Fruit fly (Drosophila melanogaster) whole organism, embryonic: ENCODE data around the gene Hip14.

Source experiments
- Asciz ChIP-seq: fragments of 200-800 bp; sonication (Bioruptor generic); optimal IDR thresholded peaks from 2 replicates; lab custom pipeline; 2017; ENCODE audit warnings: missing biosample characterization, mild to moderate bottlenecking, missing genetic modification characterization, missing genetic modification reagents
- Atf-2 ChIP-seq: fragments of 200-800 bp; sonication (Bioruptor generic); optimal IDR thresholded peaks from 2 replicates; lab custom pipeline; 2016; ENCODE audit warnings: missing biosample characterization, missing genetic modification characterization
- CG10543 ChIP-seq: fragments of 200-800 bp; sonication (Bioruptor generic); optimal IDR thresholded peaks from 3 replicates; lab custom pipeline; 2017; ENCODE audit warnings: missing biosample characterization, mild to moderate bottlenecking, missing genetic modification characterization, moderate library complexity
- CG12299 ChIP-seq: fragments of 200-800 bp; sonication (Bioruptor generic); optimal IDR thresholded peaks from 2 replicates; lab custom pipeline; 2018; ENCODE audit warnings: missing biosample characterization, mild to moderate bottlenecking, missing genetic modification characterization
- CG1233 ChIP-seq: fragments of 200-800 bp; sonication (Bioruptor generic); optimal IDR thresholded peaks from 4 replicates; lab custom pipeline; 2018; ENCODE audit warnings: missing biosample characterization, mild to moderate bottlenecking, missing genetic modification characterization
- CG16779 ChIP-seq: fragments of 200-800 bp; sonication (Bioruptor generic); IDR thresholded peaks from 2 replicates; pipeline ENCODE4 v1.3.6; 2022; ENCODE audit warnings: missing biosample characterization, missing genetic modification characterization
- CG17361 ChIP-seq: fragments of 200-800 bp; sonication (Bioruptor generic); IDR thresholded peaks from 3 replicates; pipeline ENCODE4 v1.3.6; 2022; ENCODE audit warnings: missing biosample characterization, missing genetic modification characterization
- CG18476 ChIP-seq: fragments of 200-800 bp; sonication (Bioruptor generic); optimal IDR thresholded peaks from 2 replicates; lab custom pipeline; 2016; ENCODE audit warnings: missing biosample characterization, mild to moderate bottlenecking, missing genetic modification characterization
- CG18599 ChIP-seq: fragments of 200-800 bp; sonication (Bioruptor generic); optimal IDR thresholded peaks from 3 replicates; lab custom pipeline; 2017; ENCODE audit warnings: missing biosample characterization, missing genetic modification characterization, mild to moderate bottlenecking, moderate library complexity, missing genetic modification reagents
- CG18619 ChIP-seq: fragments of 200-800 bp; sonication (Bioruptor generic); optimal IDR thresholded peaks from 3 replicates; lab custom pipeline; 2017; ENCODE audit warnings: missing biosample characterization, mild to moderate bottlenecking, missing genetic modification characterization
- CG3995 ChIP-seq: fragments of 200-800 bp; sonication (Bioruptor generic); optimal IDR thresholded peaks from 3 replicates; lab custom pipeline; 2016; ENCODE audit warnings: missing biosample characterization, missing genetic modification characterization
- CG6654 ChIP-seq: fragments of 200-800 bp; sonication (Bioruptor generic); optimal IDR thresholded peaks from 2 replicates; lab custom pipeline; 2017; ENCODE audit warnings: missing biosample characterization, mild to moderate bottlenecking, missing genetic modification characterization
- CG6791 ChIP-seq: fragments of 200-800 bp; sonication (Bioruptor generic); IDR thresholded peaks from 3 replicates; pipeline ENCODE4 v1.3.6; 2022; ENCODE audit warnings: missing biosample characterization, missing genetic modification characterization; ENCODE audit not compliant: partially characterized antibody
- CG7556 ChIP-seq: fragments of 200-800 bp; sonication (Bioruptor generic); optimal IDR thresholded peaks from 2 replicates; lab custom pipeline; 2017; ENCODE audit warnings: missing biosample characterization, mild to moderate bottlenecking, missing genetic modification characterization
- CG7928 ChIP-seq: fragments of 200-800 bp; sonication (Bioruptor generic); optimal IDR thresholded peaks from 2 replicates; lab custom pipeline; 2017; ENCODE audit warnings: missing biosample characterization, mild to moderate bottlenecking, missing genetic modification characterization
- CG9932 ChIP-seq: fragments of 200-800 bp; sonication (Bioruptor generic); IDR thresholded peaks from 2 replicates; pipeline ENCODE4 v1.3.6; 2022; ENCODE audit warnings: missing biosample characterization, missing genetic modification characterization
- D19B ChIP-seq: fragments of 200-800 bp; sonication (Bioruptor generic); optimal IDR thresholded peaks from 2 replicates; lab custom pipeline; 2017; ENCODE audit warnings: missing biosample characterization, mild to moderate bottlenecking, missing genetic modification characterization
- Dek ChIP-seq: fragments of 200-800 bp; sonication (Bioruptor generic); optimal IDR thresholded peaks from 3 replicates; lab custom pipeline; 2019; ENCODE audit warnings: missing biosample characterization, mild to moderate bottlenecking, missing genetic modification characterization, moderate library complexity
- H2.0 ChIP-seq: fragments of 200-800 bp; sonication (Bioruptor generic); IDR thresholded peaks from 2 replicates; pipeline ENCODE4 v1.3.6; 2022; ENCODE audit warnings: missing biosample characterization, missing genetic modification characterization
- HLH54F ChIP-seq: fragments of 200-800 bp; sonication (Bioruptor generic); optimal IDR thresholded peaks from 3 replicates; lab custom pipeline; 2016; ENCODE audit warnings: missing biosample characterization, missing genetic modification characterization
- Hey ChIP-seq: fragments of 200-800 bp; sonication (Bioruptor generic); optimal IDR thresholded peaks from 3 replicates; lab custom pipeline; 2018; ENCODE audit warnings: missing biosample characterization, mild to moderate bottlenecking, missing genetic modification characterization
- HmgZ ChIP-seq: fragments of 200-800 bp; sonication (Bioruptor generic); optimal IDR thresholded peaks from 2 replicates; lab custom pipeline; 2018; ENCODE audit warnings: missing biosample characterization, mild to moderate bottlenecking, missing genetic modification characterization
- Lpt ChIP-seq: fragments of >200 bp; optimal IDR thresholded peaks from 2 replicates; lab custom pipeline; 2018; ENCODE audit warnings: missing biosample characterization, missing genetic modification characterization
- Meics ChIP-seq: fragments of 200-800 bp; sonication (Bioruptor generic); optimal IDR thresholded peaks from 2 replicates; lab custom pipeline; 2017; ENCODE audit warnings: missing biosample characterization, mild to moderate bottlenecking, missing genetic modification characterization
- NFAT ChIP-seq: fragments of 200-800 bp; sonication (Bioruptor generic); IDR thresholded peaks from 2 replicates; pipeline ENCODE4 v1.3.6; 2022; ENCODE audit warnings: missing biosample characterization, missing genetic modification characterization
- Opbp ChIP-seq: fragments of 200-800 bp; sonication (Bioruptor generic); IDR thresholded peaks from 3 replicates; pipeline ENCODE4 v1.3.6; 2022; ENCODE audit warnings: missing biosample characterization, missing genetic modification characterization; ENCODE audit not compliant: partially characterized antibody
- Spps ChIP-seq: fragments of 200-800 bp; sonication (Bioruptor generic); optimal IDR thresholded peaks from 2 replicates; lab custom pipeline; 2018; ENCODE audit warnings: missing biosample characterization, mild to moderate bottlenecking, missing genetic modification characterization
- Trl ChIP-seq, 3 experiments: fragments of >200 bp in 2 of 3; fragments of 200-800 bp in 1 of 3; sonication (Bioruptor generic) in 1 of 3; optimal IDR thresholded peaks; 2 replicates in 1 of 3; 3 replicates in 2 of 3; lab custom pipeline; 2016 to 2017; ENCODE audit warnings: missing biosample characterization in 1 of 3, missing genetic modification characterization in 1 of 3
- ash1 ChIP-seq: fragments of 200-800 bp; sonication (Bioruptor generic); optimal IDR thresholded peaks from 2 replicates; lab custom pipeline; 2018; ENCODE audit warnings: missing biosample characterization, mild to moderate bottlenecking, missing genetic modification characterization
- bsh ChIP-seq, 2 experiments: fragments of 200-800 bp; sonication (Bioruptor generic); optimal IDR thresholded peaks; 2 replicates each; lab custom pipeline; 2017 to 2018; ENCODE audit warnings: mild to moderate bottlenecking in 2 of 2, missing biosample characterization in 2 of 2, missing genetic modification characterization in 2 of 2, moderate library complexity in 1 of 2
- cas ChIP-seq: fragments of 200-800 bp; sonication (Bioruptor generic); IDR thresholded peaks from 2 replicates; pipeline ENCODE4 v1.3.6; 2022; ENCODE audit warnings: missing biosample characterization, missing genetic modification characterization
- corto ChIP-seq: fragments of 200-800 bp; sonication (Bioruptor generic); optimal IDR thresholded peaks from 2 replicates; lab custom pipeline; 2016; ENCODE audit warnings: missing biosample characterization, mild to moderate bottlenecking, missing genetic modification characterization, moderate library complexity
- croc ChIP-seq: fragments of 200-800 bp; sonication (Bioruptor generic); conservative IDR thresholded peaks from 3 replicates; pipeline ENCODE4 v1.3.6; 2022; ENCODE audit warnings: missing biosample characterization, missing genetic modification characterization
- dati ChIP-seq: fragments of 200-800 bp; sonication (Bioruptor generic); IDR thresholded peaks from 2 replicates; pipeline ENCODE4 v1.3.6; 2022; ENCODE audit warnings: missing biosample characterization, missing genetic modification characterization
- emc ChIP-seq: fragments of 200-800 bp; sonication (Bioruptor generic); optimal IDR thresholded peaks from 2 replicates; lab custom pipeline; 2016; ENCODE audit warnings: missing biosample characterization, missing genetic modification characterization
- fd64A ChIP-seq: fragments of 200-800 bp; sonication (Bioruptor generic); optimal IDR thresholded peaks from 3 replicates; lab custom pipeline; 2018; ENCODE audit warnings: missing biosample characterization, mild to moderate bottlenecking, missing genetic modification characterization
- gro ChIP-seq: fragments of 200-800 bp; sonication (Bioruptor generic); optimal IDR thresholded peaks from 2 replicates; lab custom pipeline; 2016; ENCODE audit warnings: missing biosample characterization, missing genetic modification characterization
- hbn ChIP-seq: fragments of 200-800 bp; sonication (Bioruptor generic); IDR thresholded peaks from 2 replicates; pipeline ENCODE4 v1.3.6; 2022; ENCODE audit warnings: missing biosample characterization, missing genetic modification characterization; ENCODE audit not compliant: partially characterized antibody
- insv ChIP-seq, 2 experiments: fragments of 200-800 bp; sonication (Bioruptor generic); optimal IDR thresholded peaks; 3 replicates each; lab custom pipeline; 2016 to 2018; ENCODE audit warnings: missing biosample characterization in 2 of 2, missing genetic modification characterization in 2 of 2
- luna ChIP-seq: fragments of 200-800 bp; sonication (Bioruptor generic); optimal IDR thresholded peaks from 2 replicates; lab custom pipeline; 2016; ENCODE audit warnings: missing biosample characterization, missing genetic modification characterization
- nmo ChIP-seq: fragments of 200-800 bp; sonication (Bioruptor generic); optimal IDR thresholded peaks from 2 replicates; lab custom pipeline; 2018; ENCODE audit warnings: missing biosample characterization, mild to moderate bottlenecking, missing genetic modification characterization, moderate library complexity
- odd ChIP-seq: fragments of 200-800 bp; sonication (Bioruptor generic); optimal IDR thresholded peaks from 2 replicates; lab custom pipeline; 2017; ENCODE audit warnings: missing biosample characterization, mild to moderate bottlenecking, missing genetic modification characterization
- pan ChIP-seq, 4 experiments: fragments of >200 bp in 3 of 4; fragments of 200-800 bp in 1 of 4; sonication (Bioruptor generic) in 1 of 4; optimal IDR thresholded peaks in 3 of 4; IDR thresholded peaks in 1 of 4; 2 replicates each; pipeline versions ENCODE4 v1.3.6 to Lab custom; 2017 to 2022; ENCODE audit warnings: missing biosample characterization in 2 of 4, missing genetic modification characterization in 2 of 4, mixed read lengths in 1 of 4
- phol ChIP-seq: fragments of 200-800 bp; sonication (Bioruptor generic); optimal IDR thresholded peaks from 3 replicates; lab custom pipeline; 2018; ENCODE audit warnings: missing biosample characterization, mild to moderate bottlenecking, missing genetic modification characterization, moderate library complexity
- rib ChIP-seq: fragments of 200-800 bp; sonication (Bioruptor generic); IDR thresholded peaks from 2 replicates; pipeline ENCODE4 v1.3.6; 2022; ENCODE audit warnings: missing biosample characterization, missing genetic modification characterization
- tna ChIP-seq: fragments of 200-800 bp; sonication (Bioruptor generic); IDR thresholded peaks from 2 replicates; pipeline ENCODE4 v1.3.6; 2022; ENCODE audit warnings: missing biosample characterization, missing genetic modification characterization; ENCODE audit not compliant: partially characterized antibody
- usp ChIP-seq: fragments of >200 bp; optimal IDR thresholded peaks from 2 replicates; lab custom pipeline; 2017; ENCODE audit warnings: missing biosample characterization, missing genetic modification characterization
- wor ChIP-seq: fragments of 200-800 bp; sonication (Bioruptor generic); IDR thresholded peaks from 2 replicates; pipeline ENCODE4 v1.3.6; 2022; ENCODE audit warnings: missing biosample characterization, missing genetic modification characterization

Hip14 gene

dm6 chr3L:15982783-15983432 lies 5.1 kb upstream of the Hip14 start, which contains the start of the genes brm and Arl1 (continued):
- TF ChIP-seq CG1233 (GFP tag; lab: Kevin White, UChicago) (peak; percentile 99), rib (GFP tag; lab: Robert Waterston, UW) (peak; percentile 99), CG18599 (GFP tag; lab: Kevin White, UChicago) (peak; percentile 98), CG3995 (GFP tag; lab: Kevin White, UChicago) (peak; percentile 99), CG6791 (GFP tag; lab: Robert Waterston, UW) (0 out of 3 replicates have a peak, but pooled peaks have one; percentile 19), HmgZ (peak; percentile 99), insv (GFP tag; optimal IDR thresholded peaks at IDR 0.05; lab: Kevin White, UChicago) (peak in 1 of 2 experiments; percentile 84), Atf-2 (GFP tag; lab: Kevin White, UChicago) (peak; percentile 73), Trl (optimal IDR thresholded peaks at IDR 0.05; lab: Kevin White, UChicago) (no peak), Trl (GFP tag; optimal IDR thresholded peaks at IDR 0.05; lab: Kevin White, UChicago) (peak; percentile 85), luna (GFP tag; lab: Kevin White, UChicago) (peak; percentile 75), H2.0 (GFP tag; lab: Robert Waterston, UW) (peak; percentile 99), CG9932 (GFP tag; lab: Robert Waterston, UW) (peak; percentile 100), cas (peak; percentile 98), NFAT (GFP tag; lab: Robert Waterston, UW) (peak; percentile 99), Spps (tag; lab: Kevin White, UChicago) (peak; percentile 95), CG7556 (peak; percentile 95), croc (GFP tag; lab: Robert Waterston, UW) (peak; percentile 99), CG10543 (GFP tag; lab: Kevin White, UChicago) (peak; percentile 99), CG18476 (peak; percentile 96), hbn (GFP tag; lab: Robert Waterston, UW) (peak; percentile 14; the same call in 1 of the 2 replicates), CG18619 (GFP tag; lab: Kevin White, UChicago) (peak; percentile 98), phol (tag; lab: Kevin White, UChicago) (peak; percentile 100), HLH54F (GFP tag; lab: Kevin White, UChicago) (peak; percentile 91), usp (GFP tag; lab: Kevin White, UChicago) (no peak), gro (peak; percentile 89), CG16779 (GFP tag; lab: Robert Waterston, UW) (peak; percentile 98), pan (optimal IDR thresholded peaks at IDR 0.05; lab: Kevin White, UChicago) (no peak), pan (GFP tag; optimal IDR thresholded peaks at IDR 0.05 in 1 of 2, IDR thresholded peaks at IDR 0.05 in 1 of 2) (peak in 1 of 2 experiments; percentile 99), Meics (GFP tag; lab: Kevin White, UChicago) (peak; percentile 98), D19B (GFP tag; lab: Kevin White, UChicago) (peak; percentile 94), Opbp (peak; percentile 59; the same call in 1 of the 3 replicates), tna (GFP tag; lab: Robert Waterston, UW) (no peak), Hey (peak; percentile 89), Dek (tag; lab: Kevin White, UChicago) (peak; percentile 97), CG6654 (GFP tag; lab: Kevin White, UChicago) (peak; percentile 91), corto (GFP tag; lab: Kevin White, UChicago) (peak; percentile 92), nmo (GFP tag; lab: Kevin White, UChicago) (peak; percentile 99), Asciz (peak; percentile 92), ash1 (peak; percentile 93), Lpt (GFP tag; lab: Kevin White, UChicago) (no peak), dati (GFP tag; lab: Robert Waterston, UW) (peak; percentile 96), CG12299 (tag; lab: Kevin White, UChicago) (peak; percentile 95), CG7928 (GFP tag; lab: Kevin White, UChicago) (peak; percentile 83), CG17361 (peak; percentile 99), bsh (GFP tag; optimal IDR thresholded peaks at IDR 0.05; lab: Kevin White, UChicago) (peak; percentile 80 to 98), wor (peak; percentile 98), emc (peak; percentile 74), odd (GFP tag; lab: Kevin White, UChicago) (peak; percentile 94), fd64A (GFP tag; lab: Kevin White, UChicago) (peak; percentile 89)
